Worm (Caenorhabditis elegans): ENCODE data around the gene B0361.11.

B0361.11 gene

DNA sequence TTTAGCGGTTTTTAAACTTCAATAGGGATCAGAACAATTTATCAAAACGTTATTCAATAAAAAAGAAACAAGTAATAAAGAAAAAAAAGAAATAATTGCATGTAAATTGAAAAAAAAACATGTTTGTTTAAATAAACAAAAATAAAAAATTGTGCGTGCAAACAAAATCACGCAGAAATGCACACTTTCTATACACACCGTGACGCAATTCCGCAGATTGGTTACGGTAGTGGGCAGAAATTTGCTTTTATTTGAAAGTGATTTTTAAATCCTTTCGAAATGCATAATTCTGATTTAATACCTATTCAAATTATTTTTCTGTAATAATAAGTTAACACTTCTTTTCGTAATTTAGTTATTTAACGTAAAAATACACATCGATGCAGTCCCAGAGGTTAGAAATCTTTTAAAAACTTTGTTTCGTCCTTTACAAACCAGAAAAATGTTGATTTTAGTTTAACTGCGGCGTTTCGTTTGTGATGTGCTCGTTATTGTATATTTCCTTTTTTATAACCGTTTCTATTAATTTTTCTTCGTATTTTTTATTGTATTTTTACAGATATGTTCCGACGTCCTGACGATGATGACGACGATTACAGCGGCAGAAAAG is 15.8 kb downstream of the B0361.11 start, which contains the start of gene cwf-19L2:
Gene cwf-19L2 (plus strand): TSS at position 560 of the 610 bp plus-strand sequence.
- TF ChIP-seq lsy-2 (tag; optimal IDR thresholded peaks at IDR 0.05) (peak in 1 of 2 experiments; percentile 80), sma-3 (GFP tag; optimal IDR thresholded peaks at IDR 0.05) (no peak)

DNA sequence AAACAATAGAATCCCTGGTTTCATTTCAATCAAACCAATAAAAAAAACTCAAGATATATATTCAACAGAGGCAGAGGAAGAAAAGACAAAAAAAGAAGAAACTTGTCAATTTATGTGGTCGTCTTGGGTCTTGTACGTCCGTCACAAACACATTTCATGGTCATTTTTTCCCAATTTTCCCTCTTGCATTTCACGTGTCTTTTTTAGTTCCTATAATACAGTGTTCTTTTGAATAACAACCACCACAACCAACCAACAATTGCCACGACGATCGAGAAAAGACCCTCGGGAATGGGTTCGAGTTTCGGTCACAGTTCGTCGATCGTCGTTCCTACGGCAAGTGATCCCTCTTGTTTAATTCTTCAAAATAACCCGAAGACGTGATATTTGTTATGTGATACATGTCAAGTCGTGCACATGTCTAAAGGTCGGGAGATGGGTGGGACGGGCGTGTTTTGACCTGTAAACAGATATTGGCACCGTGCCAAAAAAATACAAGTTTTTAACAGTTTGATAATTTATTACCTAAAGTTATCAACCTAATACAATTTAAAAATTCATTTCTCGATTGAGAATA is 18.8 kb downstream of the B0361.11 start:
- TF ChIP-seq peb-1 (tag; optimal IDR thresholded peaks at IDR 0.05) = no peak
- TF ChIP-seq mdl-1 (tag; optimal IDR thresholded peaks at IDR 0.05) = no peak
- no peak for TF ChIP-seq snpc-4 (tag; optimal IDR thresholded peaks at IDR 0.05)
- no peak for TF ChIP-seq unc-39 (tag; optimal IDR thresholded peaks at IDR 0.05)
- peak; percentile 7 for TF ChIP-seq blmp-1 (tag; optimal IDR thresholded peaks at IDR 0.05; ENCODE audit: insufficient read depth)
- no peak for TF ChIP-seq dmd-4 (tag; optimal IDR thresholded peaks at IDR 0.05)
- no peak for TF ChIP-seq elt-1 (tag; optimal IDR thresholded peaks at IDR 0.05)
- TF ChIP-seq ceh-82 (tag; optimal IDR thresholded peaks at IDR 0.05) = no peak
- peak; percentile 56 for TF ChIP-seq crh-2 (tag; optimal IDR thresholded peaks at IDR 0.05)
- TF ChIP-seq ama-1 (optimal IDR thresholded peaks at IDR 0.05) = no peak
- TF ChIP-seq lsy-2 (tag; optimal IDR thresholded peaks at IDR 0.05) = peak in 1 of 2 experiments; percentile 13
- TF ChIP-seq ceh-16 (tag; optimal IDR thresholded peaks at IDR 0.05) = no peak
- no peak for TF ChIP-seq ztf-1 (GFP tag; conservative IDR thresholded peaks at IDR 0.05)
- no peak for TF ChIP-seq ztf-11 (tag; optimal IDR thresholded peaks at IDR 0.05)
- TF ChIP-seq nhr-10 (tag; optimal IDR thresholded peaks at IDR 0.05) = no peak
- no peak for TF ChIP-seq mab-5 (tag; optimal IDR thresholded peaks at IDR 0.05)
- TF ChIP-seq nhr-129 (tag; optimal IDR thresholded peaks at IDR 0.05) = no peak
- no peak for TF ChIP-seq ZK546.5 (tag; optimal IDR thresholded peaks at IDR 0.05)
- TF ChIP-seq egl-27 (tag; optimal IDR thresholded peaks at IDR 0.05) = no peak
- TF ChIP-seq R02D3.7 (tag; optimal IDR thresholded peaks at IDR 0.05) = no peak
- TF ChIP-seq nhr-25 (tag; optimal IDR thresholded peaks at IDR 0.05) = peak; percentile 69
- no peak for TF ChIP-seq nhr-21 (tag; optimal IDR thresholded peaks at IDR 0.05)
- TF ChIP-seq sem-4 (tag; optimal IDR thresholded peaks at IDR 0.05) = peak; percentile 52
- TF ChIP-seq unc-62 (GFP tag; optimal IDR thresholded peaks at IDR 0.05) = no peak
- no peak for TF ChIP-seq nhr-23 (tag; optimal IDR thresholded peaks at IDR 0.05)
- TF ChIP-seq alr-1 (tag; optimal IDR thresholded peaks at IDR 0.05) = no peak
- TF ChIP-seq Y55F3AM.14 (GFP tag; optimal IDR thresholded peaks at IDR 0.05) = no peak

DNA sequence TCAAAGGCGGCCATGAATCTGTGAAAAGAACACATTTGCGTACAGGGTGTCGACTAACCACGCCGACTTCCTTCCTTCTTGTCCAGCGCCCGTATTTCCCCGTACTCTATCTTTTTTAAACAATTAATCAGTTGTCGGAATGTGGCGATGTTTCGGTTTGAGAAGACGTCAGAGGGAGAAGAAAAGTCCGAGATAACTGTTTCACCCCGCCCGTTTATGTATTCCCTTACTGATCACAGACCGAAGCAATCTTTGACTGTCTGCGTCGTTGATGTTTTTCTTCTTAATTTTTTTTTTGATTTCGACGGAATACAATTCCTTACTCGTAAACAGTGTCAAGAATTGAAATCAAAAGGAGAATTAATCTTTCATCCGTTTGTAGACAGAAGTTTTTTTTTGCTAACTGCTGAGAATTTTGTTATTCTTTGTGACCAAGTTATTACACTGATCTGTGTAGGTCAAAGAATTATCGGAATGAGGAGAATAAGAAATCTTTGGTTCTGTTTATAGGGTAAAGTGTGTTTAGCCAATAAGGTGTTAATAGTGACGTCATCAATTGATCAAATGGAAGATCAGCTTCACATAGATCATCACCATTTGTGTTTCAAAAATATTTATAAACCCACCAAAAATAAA is 19.8 kb downstream of the B0361.11 start:
- TF ChIP-seq crh-2 (tag; optimal IDR thresholded peaks at IDR 0.05) = peak; percentile 3
- TF ChIP-seq nhr-21 (tag; optimal IDR thresholded peaks at IDR 0.05) = peak; percentile 10
- TF ChIP-seq sma-9 (GFP tag; optimal IDR thresholded peaks at IDR 0.05) = peak; percentile 71
- no peak for TF ChIP-seq sma-9 (tag; optimal IDR thresholded peaks at IDR 0.05)
- TF ChIP-seq nhr-10 (tag; optimal IDR thresholded peaks at IDR 0.05) = peak; percentile 28
- no peak for TF ChIP-seq ztf-11 (tag; optimal IDR thresholded peaks at IDR 0.05)
- TF ChIP-seq ceh-16 (tag; optimal IDR thresholded peaks at IDR 0.05) = peak; percentile 7
- peak; percentile 45 for TF ChIP-seq sma-3 (GFP tag; optimal IDR thresholded peaks at IDR 0.05)
- peak; percentile 52 for TF ChIP-seq nhr-25 (tag; optimal IDR thresholded peaks at IDR 0.05)
- no peak for TF ChIP-seq snpc-4 (tag; optimal IDR thresholded peaks at IDR 0.05)
- TF ChIP-seq blmp-1 (tag; optimal IDR thresholded peaks at IDR 0.05; ENCODE audit: insufficient read depth) = peak; percentile 16
- TF ChIP-seq nhr-237 (tag; optimal IDR thresholded peaks at IDR 0.05) = no peak
- no peak for TF ChIP-seq dmd-4 (tag; optimal IDR thresholded peaks at IDR 0.05)

DNA sequence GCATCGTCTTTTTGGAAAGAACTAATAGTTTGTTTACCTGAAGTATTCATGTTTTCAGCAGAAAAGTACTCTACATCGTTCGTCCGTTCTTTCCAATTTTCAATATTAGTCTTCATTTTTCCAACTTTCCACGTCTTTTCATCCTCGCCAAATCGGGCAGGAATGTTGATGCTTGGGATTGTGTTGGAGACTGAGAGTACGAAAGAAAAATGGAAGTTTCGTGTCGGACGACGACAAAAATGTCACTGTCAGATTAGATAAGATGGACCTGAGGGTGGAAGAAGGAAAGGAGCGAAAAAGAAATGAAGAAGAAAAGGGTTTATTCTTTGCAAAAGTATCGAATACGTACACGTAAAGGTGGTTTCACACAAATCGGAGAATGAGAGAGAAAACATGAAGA is 20.6 kb downstream of the B0361.11 start:
- TF ChIP-seq ztf-1 (GFP tag; conservative IDR thresholded peaks at IDR 0.05) (no peak), ceh-16 (tag; optimal IDR thresholded peaks at IDR 0.05) (peak; percentile 13), nhr-25 (tag; optimal IDR thresholded peaks at IDR 0.05) (peak; percentile 29), elt-1 (tag; optimal IDR thresholded peaks at IDR 0.05) (no peak), nhr-21 (tag; optimal IDR thresholded peaks at IDR 0.05) (peak; percentile 22), fos-1 (tag; optimal IDR thresholded peaks at IDR 0.05) (no peak), unc-62 (GFP tag; optimal IDR thresholded peaks at IDR 0.05) (no peak), zag-1 (tag; optimal IDR thresholded peaks at IDR 0.05) (no peak), alr-1 (tag; optimal IDR thresholded peaks at IDR 0.05) (no peak), ztf-4 (tag; optimal IDR thresholded peaks at IDR 0.05) (no peak), sma-9 (GFP tag; optimal IDR thresholded peaks at IDR 0.05) (peak; percentile 14), sma-9 (tag; optimal IDR thresholded peaks at IDR 0.05) (no peak), lin-11 (tag; optimal IDR thresholded peaks at IDR 0.05) (no peak), lin-13 (GFP tag; optimal IDR thresholded peaks at IDR 0.05) (no peak), ama-1 (optimal IDR thresholded peaks at IDR 0.05) (peak; percentile 55), ZK546.5 (tag; optimal IDR thresholded peaks at IDR 0.05) (no peak), dmd-4 (tag; optimal IDR thresholded peaks at IDR 0.05) (no peak), nhr-23 (tag; optimal IDR thresholded peaks at IDR 0.05) (no peak), blmp-1 (tag; optimal IDR thresholded peaks at IDR 0.05; ENCODE audit: insufficient read depth) (peak; percentile 16), Y55F3AM.14 (GFP tag; optimal IDR thresholded peaks at IDR 0.05) (no peak), elt-3 (tag; optimal IDR thresholded peaks at IDR 0.05) (no peak)
